Fruit fly (Drosophila melanogaster) whole organism, prepupa: Measurements from ENCODE around the gene CG14401.

ENCODE experiments used
- CG6854 ChIP-seq: fragments of 200-800 bp; sonication (Bioruptor generic); optimal IDR thresholded peaks from 2 replicates; lab custom pipeline; 2017; ENCODE audit warnings: missing biosample characterization, mild to moderate bottlenecking, missing genetic modification characterization
- CG8632 ChIP-seq: fragments of 200-800 bp; sonication (Bioruptor generic); optimal IDR thresholded peaks from 3 replicates; lab custom pipeline; 2016; ENCODE audit warnings: missing biosample characterization, missing genetic modification characterization
- Sox15 ChIP-seq: fragments of 200-800 bp; sonication (Bioruptor generic); optimal IDR thresholded peaks from 3 replicates; lab custom pipeline; 2016; ENCODE audit warnings: missing biosample characterization, missing genetic modification characterization
- dac ChIP-seq: fragments of 200-800 bp; sonication (Bioruptor generic); optimal IDR thresholded peaks from 2 replicates; lab custom pipeline; 2017; ENCODE audit warnings: missing biosample characterization, mild to moderate bottlenecking, missing genetic modification characterization
- topi ChIP-seq: fragments of 200-800 bp; sonication (Bioruptor generic); optimal IDR thresholded peaks from 3 replicates; lab custom pipeline; 2016; ENCODE audit warnings: missing biosample characterization, missing genetic modification characterization

DNA sequence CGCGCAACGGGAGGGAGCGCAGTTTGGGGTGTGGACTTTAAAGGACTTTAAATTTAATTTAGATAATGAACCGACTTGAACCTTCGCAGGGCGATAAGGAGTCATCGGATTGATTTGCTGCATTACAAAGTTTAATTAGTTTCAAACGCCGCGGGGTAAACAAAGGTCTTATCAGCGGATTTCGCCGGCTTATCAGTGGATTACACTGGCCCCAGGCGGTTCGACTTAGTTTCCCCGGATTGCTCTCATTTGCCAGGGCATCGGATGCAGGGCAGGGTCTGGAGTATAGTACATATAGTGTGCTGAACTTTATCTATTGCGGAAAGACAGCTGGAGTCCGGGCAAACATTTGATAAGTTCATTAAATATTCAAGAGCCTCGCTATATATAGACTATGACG is 8.8 kb downstream of the CG14401 start:
- TF ChIP-seq topi (GFP tag; lab: Kevin White, UChicago) = no peak
- TF ChIP-seq Sox15 (GFP tag; lab: Kevin White, UChicago) = no peak
- no peak for TF ChIP-seq CG8632 (GFP tag; lab: Kevin White, UChicago)
- no peak for TF ChIP-seq CG6854 (GFP tag; lab: Kevin White, UChicago)
- no peak for TF ChIP-seq dac (GFP tag; lab: Kevin White, UChicago)
